Worm (Caenorhabditis elegans) whole organism, L4 larva: ENCODE data around the gene Y67D8C.9.

ENCODE experiments used
- F10B5.3 ChIP-seq: sonication (generic microtip); optimal IDR thresholded peaks from 2 replicates; lab custom pipeline; 2016; ENCODE audit warnings: mild to moderate bottlenecking, missing genetic modification characterization, missing compliant biosample characterization
- F37D6.2 ChIP-seq: sonication (generic microtip); optimal IDR thresholded peaks from 2 replicates; lab custom pipeline; 2016; ENCODE audit warnings: mild to moderate bottlenecking, missing genetic modification characterization, missing compliant biosample characterization
- Y105C5A.15 ChIP-seq: fragments of 200-800 bp; sonication (Bioruptor generic); IDR thresholded peaks from 2 replicates; pipeline ENCODE4 v1.3.6; 2022; ENCODE audit warnings: missing genetic modification characterization, missing compliant biosample characterization
- aha-1 ChIP-seq: fragments of 150-350 bp; peaks from one replicate; lab custom pipeline; 2014; ENCODE audit warnings: missing biosample characterization, missing genetic modification characterization
- ama-1 ChIP-seq: fragments of 150-350 bp; optimal IDR thresholded peaks from 2 replicates; lab custom pipeline; 2014; ENCODE audit warnings: inconsistent platforms, mixed read lengths
- ceh-82 ChIP-seq: sonication (generic microtip); optimal IDR thresholded peaks from 2 replicates; lab custom pipeline; 2017; ENCODE audit warnings: missing biosample characterization, missing genetic modification characterization
- ces-1 ChIP-seq: fragments of 150-350 bp; sonication (generic microtip); optimal IDR thresholded peaks from 4 replicates; lab custom pipeline; 2014; ENCODE audit warnings: missing biosample characterization, missing genetic modification reagents, missing genetic modification characterization
- ctbp-1 ChIP-seq: fragments of 200-800 bp; sonication (Bioruptor generic); IDR thresholded peaks from 2 replicates; pipeline ENCODE4 v1.3.6; 2022; ENCODE audit warnings: missing genetic modification reagents, missing genetic modification characterization, missing compliant biosample characterization
- daf-16 ChIP-seq, 3 experiments: sonication (generic microtip); optimal IDR thresholded peaks; 2 replicates each; lab custom pipeline; 2016 to 2017; ENCODE audit warnings: missing genetic modification characterization in 3 of 3, missing genetic modification reagents in 3 of 3, mild to moderate bottlenecking in 2 of 3, missing compliant biosample characterization in 2 of 3, missing biosample characterization in 1 of 3, moderate library complexity in 1 of 3
- daf-8 ChIP-seq: fragments of 200-800 bp; sonication (Bioruptor generic); IDR thresholded peaks from 2 replicates; pipeline ENCODE4 v1.3.6; 2022; ENCODE audit warnings: missing genetic modification characterization, missing compliant biosample characterization
- dmd-8 ChIP-seq: fragments of 200-800 bp; sonication (Bioruptor generic); IDR thresholded peaks from 2 replicates; pipeline ENCODE4 v1.3.6; 2022; ENCODE audit warnings: missing genetic modification characterization, missing compliant biosample characterization
- dpl-1 ChIP-seq: fragments of 150-350 bp; optimal IDR thresholded peaks from 2 replicates; lab custom pipeline; 2014; ENCODE audit warnings: missing biosample characterization, missing genetic modification reagents, missing genetic modification characterization
- egl-43 ChIP-seq: fragments of 200-800 bp; sonication (Bioruptor generic); IDR thresholded peaks from 2 replicates; pipeline ENCODE4 v1.3.6; 2022; ENCODE audit warnings: missing genetic modification reagents, missing genetic modification characterization, missing compliant biosample characterization
- fkh-10 ChIP-seq: fragments of 150-350 bp; optimal IDR thresholded peaks from 2 replicates; lab custom pipeline; 2014; ENCODE audit warnings: missing biosample characterization, missing genetic modification reagents, missing genetic modification characterization
- hif-1 ChIP-seq, 2 experiments: sonication (generic microtip); optimal IDR thresholded peaks; 2 replicates each; lab custom pipeline; 2016 to 2017; ENCODE audit warnings: missing compliant biosample characterization in 2 of 2, missing genetic modification characterization in 2 of 2, missing genetic modification reagents in 2 of 2, missing genotype in 2 of 2, mild to moderate bottlenecking in 1 of 2
- hlh-11 ChIP-seq: fragments of 200-800 bp; sonication (Bioruptor generic); optimal IDR thresholded peaks from 2 replicates; lab custom pipeline; 2018; ENCODE audit warnings: mild to moderate bottlenecking, missing genetic modification characterization, missing compliant biosample characterization
- hlh-30 ChIP-seq: sonication (generic microtip); optimal IDR thresholded peaks from 2 replicates; lab custom pipeline; 2017; ENCODE audit warnings: antibody characterized with exemption, mild to moderate bottlenecking, missing genetic modification characterization, missing compliant biosample characterization; ENCODE audit not compliant: insufficient read depth
- hmg-1.1 ChIP-seq: fragments of 200-800 bp; sonication (Bioruptor generic); IDR thresholded peaks from 2 replicates; pipeline ENCODE4 v1.3.6; 2022; ENCODE audit warnings: missing genetic modification reagents, missing genetic modification characterization, missing compliant biosample characterization
- lim-7 ChIP-seq: fragments of 200-800 bp; sonication (Bioruptor generic); IDR thresholded peaks from 2 replicates; pipeline ENCODE4 v1.3.6; 2022; ENCODE audit warnings: missing genetic modification characterization, missing compliant biosample characterization
- lin-38 ChIP-seq: fragments of 200-800 bp; sonication (Bioruptor generic); IDR thresholded peaks from 2 replicates; pipeline ENCODE4 v1.3.6; 2022; ENCODE audit warnings: missing genetic modification reagents, missing genetic modification characterization, missing compliant biosample characterization
- lsy-2 ChIP-seq, 2 experiments: fragments of 150-350 bp in 1 of 2; sonication (generic microtip) in 1 of 2; optimal IDR thresholded peaks; 2 replicates each; lab custom pipeline; 2014 to 2017; ENCODE audit warnings: missing biosample characterization in 2 of 2, missing genetic modification characterization in 2 of 2
- mdl-1 ChIP-seq, 2 experiments: fragments of 150-350 bp in 1 of 2; sonication (generic microtip) in 1 of 2; optimal IDR thresholded peaks; 2 replicates each; lab custom pipeline; 2014 to 2017; ENCODE audit warnings: missing biosample characterization in 2 of 2, missing genetic modification characterization in 2 of 2
- mep-1 ChIP-seq: fragments of 150-350 bp; sonication (generic microtip); optimal IDR thresholded peaks from 3 replicates; lab custom pipeline; 2014; ENCODE audit warnings: missing biosample characterization, missing genetic modification characterization
- mes-2 ChIP-seq: sonication (generic microtip); optimal IDR thresholded peaks from 2 replicates; lab custom pipeline; 2016; ENCODE audit warnings: missing genotype, mild to moderate bottlenecking, missing genetic modification characterization, missing compliant biosample characterization; ENCODE audit not compliant: poor library complexity, severe bottlenecking
- nhr-11 ChIP-seq: fragments of 150-350 bp; optimal IDR thresholded peaks from 2 replicates; lab custom pipeline; 2014; ENCODE audit warnings: missing biosample characterization, missing genetic modification characterization
- nhr-28 ChIP-seq: fragments of 150-350 bp; optimal IDR thresholded peaks from 2 replicates; lab custom pipeline; 2014; ENCODE audit warnings: missing biosample characterization, missing genetic modification characterization
- nhr-41 ChIP-seq: fragments of 200-800 bp; sonication (Bioruptor generic); IDR thresholded peaks from 2 replicates; pipeline ENCODE4 v1.3.6; 2022; ENCODE audit warnings: missing genetic modification reagents, missing genetic modification characterization, missing compliant biosample characterization
- nhr-42 ChIP-seq: fragments of 200-800 bp; sonication (Bioruptor generic); IDR thresholded peaks from 2 replicates; pipeline ENCODE4 v1.3.6; 2022; ENCODE audit warnings: missing genetic modification characterization, missing compliant biosample characterization
- pha-4 ChIP-seq, 2 experiments: fragments of 150-350 bp in 1 of 2; fragments of 200-800 bp in 1 of 2; sonication (Bioruptor generic) in 1 of 2; IDR thresholded peaks in 1 of 2; optimal IDR thresholded peaks in 1 of 2; 2 replicates each; pipeline versions ENCODE4 v1.3.6 to Lab custom; 2014 to 2022; ENCODE audit warnings: missing genetic modification characterization in 2 of 2, missing genetic modification reagents in 2 of 2, missing biosample characterization in 1 of 2, missing compliant biosample characterization in 1 of 2
- pqm-1 ChIP-seq: sonication (generic microtip); optimal IDR thresholded peaks from 2 replicates; lab custom pipeline; 2017; ENCODE audit warnings: missing biosample characterization, missing genetic modification characterization
- rbr-2 ChIP-seq: sonication (generic microtip); optimal IDR thresholded peaks from 2 replicates; lab custom pipeline; 2016; ENCODE audit warnings: missing genotype, missing genetic modification characterization, missing compliant biosample characterization
- set-16 ChIP-seq: fragments of 200-800 bp; sonication (Bioruptor generic); IDR thresholded peaks from 2 replicates; pipeline ENCODE4 v1.3.6; 2022; ENCODE audit warnings: missing genetic modification reagents, missing genetic modification characterization, missing compliant biosample characterization
- unc-130 ChIP-seq: sonication (generic microtip); optimal IDR thresholded peaks from 2 replicates; lab custom pipeline; 2016; ENCODE audit warnings: missing genetic modification reagents, missing genetic modification characterization, missing compliant biosample characterization
- unc-62 ChIP-seq, 3 experiments: fragments of 150-350 bp in 1 of 3; sonication (generic microtip); optimal IDR thresholded peaks in 2 of 3; peaks in 1 of 3; 1 replicate in 1 of 3; 2 replicates in 2 of 3; lab custom pipeline; 2014 to 2017; ENCODE audit warnings: missing biosample characterization in 3 of 3, missing genetic modification characterization in 3 of 3, missing genetic modification reagents in 3 of 3, missing genotype in 1 of 3
- zag-1 ChIP-seq: fragments of 150-350 bp; optimal IDR thresholded peaks from 2 replicates; lab custom pipeline; 2014; ENCODE audit warnings: missing biosample characterization, missing genetic modification characterization
- zfp-3 ChIP-seq: fragments of 200-800 bp; sonication (Bioruptor generic); conservative IDR thresholded peaks from 2 replicates; pipeline ENCODE4 v1.3.6; 2022; ENCODE audit warnings: missing genetic modification reagents, missing genetic modification characterization, missing compliant biosample characterization
- ztf-11 ChIP-seq: fragments of 150-350 bp; optimal IDR thresholded peaks from 2 replicates; lab custom pipeline; 2014; ENCODE audit warnings: missing biosample characterization, missing genetic modification characterization

Gene Y67D8C.9

ce11 chrIV:3135000-3135399, 48.3 kb upstream of the Y67D8C.9 start:
- peak; percentile 73 for TF ChIP-seq mep-1 (tag; lab: Kevin White, UChicago)
- TF ChIP-seq daf-8, result no peak
- peak; percentile 37 for TF ChIP-seq hlh-11
- TF ChIP-seq pha-4 (GFP tag; IDR thresholded peaks at IDR 0.05; lab: Robert Waterston, UW), result no peak
- TF ChIP-seq pha-4 (tag; optimal IDR thresholded peaks at IDR 0.05; lab: Kevin White, UChicago), result no peak
- TF ChIP-seq nhr-42, result no peak
- TF ChIP-seq rbr-2 (tag; lab: Kevin White, UChicago), result peak; percentile 74
- TF ChIP-seq ctbp-1 (GFP tag; lab: Robert Waterston, UW), result peak; percentile 50; the same call in 1 of the 2 replicates
- peak in 1 of 2 experiments; percentile 57 for TF ChIP-seq hif-1 (tag; optimal IDR thresholded peaks at IDR 0.05; lab: Kevin White, UChicago)
- TF ChIP-seq mdl-1 (tag; optimal IDR thresholded peaks at IDR 0.05; lab: Kevin White, UChicago), result peak in 1 of 2 experiments; percentile 39
- TF ChIP-seq lsy-2 (tag; optimal IDR thresholded peaks at IDR 0.05; lab: Kevin White, UChicago), result peak; percentile 19 to 54
- peak; percentile 63; the same call in 1 of the 2 replicates for TF ChIP-seq egl-43 (GFP tag; lab: Robert Waterston, UW)
- peak; percentile 4 for TF ChIP-seq ces-1 (GFP tag; lab: Kevin White, UChicago)
- TF ChIP-seq nhr-11 (tag; lab: Kevin White, UChicago), result peak; percentile 17
- TF ChIP-seq ceh-82 (tag; lab: Kevin White, UChicago), result no peak
- TF ChIP-seq aha-1 (tag; lab: Kevin White, UChicago), result peak; percentile 97
- TF ChIP-seq pqm-1 (tag; lab: Kevin White, UChicago), result no peak
- TF ChIP-seq unc-62 (GFP tag; optimal IDR thresholded peaks at IDR 0.05 in 1 of 2; lab: Kevin White, UChicago), result peak in 1 of 2 experiments; percentile 78
- no peak for TF ChIP-seq unc-62 (tag; optimal IDR thresholded peaks at IDR 0.05; lab: Kevin White, UChicago)
- TF ChIP-seq fkh-10 (GFP tag; lab: Kevin White, UChicago), result peak; percentile 70
- no peak for TF ChIP-seq Y105C5A.15 (GFP tag; lab: Robert Waterston, UW)
- no peak for TF ChIP-seq F10B5.3 (tag; lab: Kevin White, UChicago)
- peak; percentile 33 for TF ChIP-seq mes-2 (tag; lab: Kevin White, UChicago)
- peak; percentile 56 for TF ChIP-seq F37D6.2 (tag; lab: Kevin White, UChicago)
- TF ChIP-seq set-16 (GFP tag; lab: Robert Waterston, UW), result peak; percentile 57
- TF ChIP-seq hlh-30 (tag; lab: Kevin White, UChicago), result peak; percentile 38
- peak; percentile 82 for TF ChIP-seq hmg-1.1 (GFP tag; lab: Robert Waterston, UW)
- TF ChIP-seq dpl-1, result no peak

ce11 chrIV:3133099-3133817, 46.5 kb upstream of the Y67D8C.9 start, which contains the start of gene mca-3:
TSS of gene mca-3 (minus strand) at chrIV:3133149.
- no peak for TF ChIP-seq ztf-11 (tag; lab: Kevin White, UChicago)
- TF ChIP-seq egl-43 (GFP tag; lab: Robert Waterston, UW), result no peak
- peak; percentile 92 for TF ChIP-seq aha-1 (tag; lab: Kevin White, UChicago)
- no peak for TF ChIP-seq daf-16 (GFP tag; optimal IDR thresholded peaks at IDR 0.05; lab: Kevin White, UChicago)
- TF ChIP-seq daf-16 (tag; optimal IDR thresholded peaks at IDR 0.05; lab: Kevin White, UChicago), result peak; percentile 34
- no peak for TF ChIP-seq dmd-8 (GFP tag; lab: Robert Waterston, UW)
- peak; percentile 60 for TF ChIP-seq nhr-28 (tag; lab: Kevin White, UChicago)
- peak; percentile 16 for TF ChIP-seq rbr-2 (tag; lab: Kevin White, UChicago)
- peak; percentile 54 for TF ChIP-seq pqm-1 (tag; lab: Kevin White, UChicago)
- peak; percentile 11; the same call in 1 of the 2 replicates for TF ChIP-seq set-16 (GFP tag; lab: Robert Waterston, UW)
- peak; percentile 27 for TF ChIP-seq mep-1 (tag; lab: Kevin White, UChicago)
- no peak for TF ChIP-seq zag-1 (tag; lab: Kevin White, UChicago)

- TF ChIP-seq lsy-2 (tag; optimal IDR thresholded peaks at IDR 0.05; lab: Kevin White, UChicago), result peak in 1 of 2 experiments; percentile 47
- peak; percentile 0 for TF ChIP-seq hlh-30 (tag; lab: Kevin White, UChicago)
- TF ChIP-seq lim-7 (GFP tag; lab: Robert Waterston, UW), result 0 out of 2 replicates have a peak, but pooled peaks have one; percentile 20
- TF ChIP-seq nhr-41 (GFP tag; lab: Robert Waterston, UW), result no peak
- peak; percentile 80 for TF ChIP-seq aha-1 (tag; lab: Kevin White, UChicago)
- peak; percentile 22 for TF ChIP-seq rbr-2 (tag; lab: Kevin White, UChicago)
- peak; percentile 34 for TF ChIP-seq unc-130 (GFP tag; lab: Kevin White, UChicago)
- TF ChIP-seq ama-1 (lab: Kevin White, UChicago), result peak; percentile 26
- TF ChIP-seq lin-38, result peak; percentile 51
- no peak for TF ChIP-seq pha-4 (GFP tag; IDR thresholded peaks at IDR 0.05; lab: Robert Waterston, UW)
- no peak for TF ChIP-seq pha-4 (tag; optimal IDR thresholded peaks at IDR 0.05; lab: Kevin White, UChicago)
- TF ChIP-seq set-16 (GFP tag; lab: Robert Waterston, UW), result peak; percentile 48
- TF ChIP-seq zfp-3 (GFP tag; lab: Robert Waterston, UW), result no peak
These were observed 45.3 kb upstream of the Y67D8C.9 start for ce11 chrIV:3131871-3132586.
